Fruit fly (Drosophila melanogaster) whole organism, embryonic: ENCODE data around the gene car.
A peak's percentile ranks its signal among the peaks of the same experiment; 100 is the strongest.

Experiments used
- Adf1 ChIP-seq: fragments of 200-800 bp; sonication (Bioruptor generic); IDR thresholded peaks from 2 replicates; pipeline ENCODE4 v1.3.6; 2022; ENCODE audit warnings: missing biosample characterization, missing genetic modification characterization
- Aef1 ChIP-seq: fragments of 200-800 bp; sonication (Bioruptor generic); IDR thresholded peaks from 3 replicates; pipeline ENCODE4 v1.3.6; 2022; ENCODE audit warnings: missing biosample characterization, missing genetic modification characterization
- CG1024 ChIP-seq: fragments of 200-800 bp; sonication (Bioruptor generic); IDR thresholded peaks from 2 replicates; pipeline ENCODE4 v1.3.6; 2022; ENCODE audit warnings: missing biosample characterization, missing genetic modification characterization
- CG10431 ChIP-seq: fragments of 200-800 bp; sonication (Bioruptor generic); optimal IDR thresholded peaks from 3 replicates; lab custom pipeline; 2018; ENCODE audit warnings: missing biosample characterization, mild to moderate bottlenecking, missing genetic modification characterization
- CG10654 ChIP-seq: fragments of 200-800 bp; sonication (Bioruptor generic); optimal IDR thresholded peaks from 2 replicates; lab custom pipeline; 2016; ENCODE audit warnings: missing biosample characterization, missing genetic modification characterization
- CG11695 ChIP-seq: fragments of 200-800 bp; sonication (Bioruptor generic); IDR thresholded peaks from 3 replicates; pipeline ENCODE4 v1.3.6; 2022; ENCODE audit warnings: missing biosample characterization, missing genetic modification characterization
- CG13624 ChIP-seq: fragments of 200-800 bp; sonication (Bioruptor generic); optimal IDR thresholded peaks from 2 replicates; lab custom pipeline; 2016; ENCODE audit warnings: missing biosample characterization, missing genetic modification characterization
- CG14441 ChIP-seq: fragments of 200-800 bp; sonication (Bioruptor generic); IDR thresholded peaks from 2 replicates; pipeline ENCODE4 v1.3.6; 2022; ENCODE audit warnings: missing biosample characterization, missing genetic modification characterization
- CG15073 ChIP-seq: fragments of 200-800 bp; sonication (Bioruptor generic); optimal IDR thresholded peaks from 2 replicates; lab custom pipeline; 2016; ENCODE audit warnings: missing biosample characterization, missing genetic modification characterization
- CG15479 ChIP-seq: fragments of 200-800 bp; sonication (Bioruptor generic); optimal IDR thresholded peaks from 3 replicates; lab custom pipeline; 2019; ENCODE audit warnings: missing biosample characterization, mild to moderate bottlenecking, missing genetic modification characterization, moderate library complexity
- CG17912 ChIP-seq: fragments of 200-800 bp; sonication (Bioruptor generic); optimal IDR thresholded peaks from 2 replicates; lab custom pipeline; 2018; ENCODE audit warnings: missing biosample characterization, mild to moderate bottlenecking, missing genetic modification characterization
- CG18011 ChIP-seq: fragments of 200-800 bp; sonication (Bioruptor generic); optimal IDR thresholded peaks from 2 replicates; lab custom pipeline; 2017; ENCODE audit warnings: missing biosample characterization, missing genetic modification characterization, mild to moderate bottlenecking, moderate library complexity, missing genotype
- CG18476 ChIP-seq: fragments of 200-800 bp; sonication (Bioruptor generic); optimal IDR thresholded peaks from 2 replicates; lab custom pipeline; 2016; ENCODE audit warnings: missing biosample characterization, mild to moderate bottlenecking, missing genetic modification characterization
- CG2199 ChIP-seq: fragments of 200-800 bp; sonication (Bioruptor generic); IDR thresholded peaks from 3 replicates; pipeline ENCODE4 v1.3.6; 2022; ENCODE audit warnings: missing biosample characterization, missing genetic modification characterization
- CG2202 ChIP-seq: fragments of 200-800 bp; sonication (Bioruptor generic); optimal IDR thresholded peaks from 2 replicates; lab custom pipeline; 2018; ENCODE audit warnings: missing biosample characterization, mild to moderate bottlenecking, missing genetic modification characterization
- CG34224 ChIP-seq: fragments of 200-800 bp; sonication (Bioruptor generic); IDR thresholded peaks from 3 replicates; pipeline ENCODE4 v1.3.6; 2022; ENCODE audit warnings: missing biosample characterization, missing genetic modification characterization; ENCODE audit not compliant: partially characterized antibody
- CG34376 ChIP-seq: fragments of 200-800 bp; sonication (Bioruptor generic); optimal IDR thresholded peaks from 2 replicates; lab custom pipeline; 2018; ENCODE audit warnings: missing biosample characterization, mild to moderate bottlenecking, missing genetic modification characterization
- CG4360 ChIP-seq: fragments of 200-800 bp; sonication (Bioruptor generic); IDR thresholded peaks from 2 replicates; pipeline ENCODE4 v1.3.6; 2022; ENCODE audit warnings: missing biosample characterization, missing genetic modification characterization
- CG7372 ChIP-seq: fragments of 200-800 bp; sonication (Bioruptor generic); IDR thresholded peaks from 2 replicates; pipeline ENCODE4 v1.3.6; 2022; ENCODE audit warnings: missing biosample characterization, missing genetic modification characterization
- CG7556 ChIP-seq: fragments of 200-800 bp; sonication (Bioruptor generic); optimal IDR thresholded peaks from 2 replicates; lab custom pipeline; 2017; ENCODE audit warnings: missing biosample characterization, mild to moderate bottlenecking, missing genetic modification characterization
- CTCF ChIP-seq: fragments of 200-800 bp; sonication (Bioruptor generic); optimal IDR thresholded peaks from 2 replicates; lab custom pipeline; 2017; ENCODE audit warnings: missing biosample characterization, mild to moderate bottlenecking, missing genetic modification characterization, moderate library complexity
- D19B ChIP-seq: fragments of 200-800 bp; sonication (Bioruptor generic); optimal IDR thresholded peaks from 2 replicates; lab custom pipeline; 2017; ENCODE audit warnings: missing biosample characterization, mild to moderate bottlenecking, missing genetic modification characterization
- Dbx ChIP-seq: fragments of 200-800 bp; sonication (Bioruptor generic); IDR thresholded peaks from 3 replicates; pipeline ENCODE4 v1.3.6; 2022; ENCODE audit warnings: missing biosample characterization, missing genetic modification characterization
- H15 ChIP-seq: fragments of 200-800 bp; sonication (Bioruptor generic); IDR thresholded peaks from 3 replicates; pipeline ENCODE4 v1.3.6; 2022; ENCODE audit warnings: missing biosample characterization, missing genetic modification characterization
- Lhr ChIP-seq: fragments of 200-800 bp; sonication (Bioruptor generic); optimal IDR thresholded peaks from 3 replicates; lab custom pipeline; 2017; ENCODE audit warnings: mild to moderate bottlenecking, missing biosample characterization, missing genetic modification reagents, missing genetic modification characterization
- Oli ChIP-seq: fragments of 200-800 bp; sonication (Bioruptor generic); optimal IDR thresholded peaks from 2 replicates; lab custom pipeline; 2018; ENCODE audit warnings: missing biosample characterization, mild to moderate bottlenecking, missing genetic modification characterization, moderate library complexity
- Ravus ChIP-seq: fragments of 200-800 bp; sonication (Bioruptor generic); IDR thresholded peaks from 2 replicates; pipeline ENCODE4 v1.3.6; 2022; ENCODE audit warnings: missing biosample characterization, missing genetic modification characterization
- Sry-δ ChIP-seq: fragments of 200-800 bp; sonication (Bioruptor generic); optimal IDR thresholded peaks from 2 replicates; lab custom pipeline; 2016; ENCODE audit warnings: missing biosample characterization, missing genetic modification characterization
- TFAM ChIP-seq: fragments of 200-800 bp; sonication (Bioruptor generic); optimal IDR thresholded peaks from 2 replicates; lab custom pipeline; 2017; ENCODE audit warnings: missing biosample characterization, missing genetic modification characterization, inconsistent platforms
- Usf ChIP-seq: fragments of 200-800 bp; sonication (Bioruptor generic); optimal IDR thresholded peaks from 2 replicates; lab custom pipeline; 2017; ENCODE audit warnings: missing genotype, missing biosample characterization, missing genetic modification characterization
- ab ChIP-seq: fragments of 200-800 bp; sonication (Bioruptor generic); optimal IDR thresholded peaks from 2 replicates; lab custom pipeline; 2016; ENCODE audit warnings: missing biosample characterization, missing genetic modification characterization
- ac ChIP-seq: fragments of 200-800 bp; sonication (Bioruptor generic); optimal IDR thresholded peaks from 3 replicates; lab custom pipeline; 2017; ENCODE audit warnings: missing biosample characterization, mild to moderate bottlenecking, missing genetic modification characterization
- ara ChIP-seq: fragments of 200-800 bp; sonication (Bioruptor generic); IDR thresholded peaks from 2 replicates; pipeline ENCODE4 v1.3.6; 2022; ENCODE audit warnings: missing biosample characterization, missing genetic modification characterization
- crp ChIP-seq, 2 experiments: fragments of 200-800 bp; sonication (Bioruptor generic); optimal IDR thresholded peaks; 2 replicates in 1 of 2; 3 replicates in 1 of 2; lab custom pipeline; 2017; ENCODE audit warnings: missing biosample characterization in 2 of 2, missing genetic modification characterization in 2 of 2, mild to moderate bottlenecking in 1 of 2, moderate library complexity in 1 of 2
- fru ChIP-seq: fragments of >200 bp; optimal IDR thresholded peaks from 2 replicates; lab custom pipeline; 2017
- gcm ChIP-seq: fragments of 200-800 bp; sonication (Bioruptor generic); optimal IDR thresholded peaks from 2 replicates; lab custom pipeline; 2019; ENCODE audit warnings: missing biosample characterization, mild to moderate bottlenecking, missing genetic modification characterization, moderate library complexity
- gem ChIP-seq: fragments of 200-800 bp; sonication (Bioruptor generic); optimal IDR thresholded peaks from 2 replicates; lab custom pipeline; 2019; ENCODE audit warnings: missing biosample characterization, mild to moderate bottlenecking, missing genetic modification characterization, moderate library complexity
- gsb ChIP-seq: fragments of 200-800 bp; sonication (Bioruptor generic); IDR thresholded peaks from 2 replicates; pipeline ENCODE4 v1.3.6; 2022; ENCODE audit warnings: missing biosample characterization, missing genetic modification characterization
- hbn ChIP-seq: fragments of 200-800 bp; sonication (Bioruptor generic); IDR thresholded peaks from 2 replicates; pipeline ENCODE4 v1.3.6; 2022; ENCODE audit warnings: missing biosample characterization, missing genetic modification characterization; ENCODE audit not compliant: partially characterized antibody
- hth ChIP-seq: fragments of >200 bp; optimal IDR thresholded peaks from 2 replicates; lab custom pipeline; 2017; ENCODE audit warnings: inconsistent platforms
- jing ChIP-seq: fragments of 200-800 bp; sonication (Bioruptor generic); optimal IDR thresholded peaks from 2 replicates; lab custom pipeline; 2018; ENCODE audit warnings: missing biosample characterization, mild to moderate bottlenecking, missing genetic modification characterization
- jumu ChIP-seq: fragments of 200-800 bp; sonication (Bioruptor generic); optimal IDR thresholded peaks from 3 replicates; lab custom pipeline; 2016; ENCODE audit warnings: missing biosample characterization, missing genetic modification characterization
- lilli ChIP-seq: fragments of 200-800 bp; sonication (Bioruptor generic); optimal IDR thresholded peaks from 3 replicates; lab custom pipeline; 2016; ENCODE audit warnings: missing biosample characterization, missing genetic modification characterization
- nom ChIP-seq: fragments of 200-800 bp; sonication (Bioruptor generic); optimal IDR thresholded peaks from 2 replicates; lab custom pipeline; 2017; ENCODE audit warnings: missing biosample characterization, missing genetic modification characterization, mild to moderate bottlenecking, moderate library complexity, missing genetic modification reagents
- pan ChIP-seq, 4 experiments: fragments of >200 bp in 3 of 4; fragments of 200-800 bp in 1 of 4; sonication (Bioruptor generic) in 1 of 4; optimal IDR thresholded peaks in 3 of 4; IDR thresholded peaks in 1 of 4; 2 replicates each; pipeline versions ENCODE4 v1.3.6 to Lab custom; 2017 to 2022; ENCODE audit warnings: missing biosample characterization in 2 of 4, missing genetic modification characterization in 2 of 4, mixed read lengths in 1 of 4
- phol ChIP-seq: fragments of 200-800 bp; sonication (Bioruptor generic); optimal IDR thresholded peaks from 3 replicates; lab custom pipeline; 2018; ENCODE audit warnings: missing biosample characterization, mild to moderate bottlenecking, missing genetic modification characterization, moderate library complexity
- ranshi ChIP-seq: fragments of 200-800 bp; sonication (Bioruptor generic); IDR thresholded peaks from 2 replicates; pipeline ENCODE4 v1.3.6; 2022; ENCODE audit warnings: missing biosample characterization, missing genetic modification characterization
- sim ChIP-seq: fragments of 200-800 bp; sonication (Bioruptor generic); IDR thresholded peaks from 2 replicates; pipeline ENCODE4 v1.3.6; 2022; ENCODE audit warnings: missing biosample characterization, missing genetic modification characterization
- sisA ChIP-seq: fragments of 200-800 bp; sonication (Bioruptor generic); IDR thresholded peaks from 2 replicates; pipeline ENCODE4 v1.3.6; 2022; ENCODE audit warnings: missing biosample characterization, missing genetic modification characterization
- slbo ChIP-seq: fragments of 200-800 bp; sonication (Bioruptor generic); IDR thresholded peaks from 2 replicates; pipeline ENCODE4 v1.3.6; 2022; ENCODE audit warnings: missing biosample characterization, missing genetic modification characterization
- stwl ChIP-seq: fragments of 200-800 bp; sonication (Bioruptor generic); optimal IDR thresholded peaks from 3 replicates; lab custom pipeline; 2018; ENCODE audit warnings: missing biosample characterization, mild to moderate bottlenecking, missing genetic modification characterization, moderate library complexity
- tll ChIP-seq, 2 experiments: fragments of 200-800 bp in 1 of 2; fragments of >200 bp in 1 of 2; sonication (Bioruptor generic) in 1 of 2; optimal IDR thresholded peaks; 2 replicates each; lab custom pipeline; 2017 to 2019; ENCODE audit warnings: missing biosample characterization in 2 of 2, missing genetic modification characterization in 2 of 2, mild to moderate bottlenecking in 1 of 2, moderate library complexity in 1 of 2

car gene

DNA sequence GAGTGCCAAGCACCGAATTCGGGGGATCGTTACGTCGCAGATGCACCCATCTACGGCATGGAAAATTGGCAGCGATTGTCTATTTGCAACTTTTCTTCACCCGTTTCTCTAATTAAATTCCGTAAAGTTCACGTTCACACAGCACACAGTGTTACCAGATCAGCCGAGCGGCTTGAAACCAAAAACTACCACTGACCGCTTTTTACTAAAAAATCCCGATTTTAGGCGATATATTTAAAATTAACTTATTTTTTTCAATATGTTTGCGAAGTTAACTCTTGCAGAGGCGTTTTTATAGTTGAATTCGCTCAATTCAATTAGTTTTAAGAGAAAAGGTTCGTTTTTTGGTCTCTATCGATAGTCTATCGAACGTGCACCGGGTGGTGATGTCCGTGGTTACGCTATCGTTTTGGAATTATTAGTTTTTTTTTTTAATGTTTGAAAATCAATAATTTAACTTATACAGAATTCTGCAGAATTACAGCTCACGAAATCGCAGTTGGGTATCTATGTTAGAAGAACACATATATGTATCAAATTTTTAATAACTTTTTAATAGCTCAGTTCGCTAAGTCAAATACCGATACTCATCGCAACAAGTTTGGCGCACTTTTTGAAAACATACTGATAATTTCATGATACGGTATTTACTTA is 14.0 kb downstream of the car start, which contains the start of gene Tao:
Tao (minus strand) TSS at position 153 of the 654 bp plus-strand sequence.
- TF ChIP-seq CG17912 (GFP tag; lab: Kevin White, UChicago) (no peak), hbn (GFP tag; lab: Robert Waterston, UW) (peak; percentile 70), CTCF (no peak), ac (GFP tag; lab: Kevin White, UChicago) (no peak), Lhr (no peak), Aef1 (GFP tag; lab: Robert Waterston, UW) (no peak), jing (GFP tag; lab: Kevin White, UChicago) (no peak), slbo (no peak), CG7556 (no peak), CG11695 (GFP tag; lab: Robert Waterston, UW) (no peak), CG7372 (GFP tag; lab: Robert Waterston, UW) (no peak), Sry-δ (peak; percentile 80), gsb (GFP tag; lab: Robert Waterston, UW) (no peak), Ravus (no peak), stwl (tag; lab: Kevin White, UChicago) (no peak), CG18011 (GFP tag; lab: Kevin White, UChicago) (no peak), CG4360 (GFP tag; lab: Robert Waterston, UW) (no peak), hth (lab: Kevin White, UChicago) (no peak), CG1024 (GFP tag; lab: Robert Waterston, UW) (no peak), nom (GFP tag; lab: Kevin White, UChicago) (no peak), gcm (GFP tag; lab: Kevin White, UChicago) (no peak), CG2202 (tag; lab: Kevin White, UChicago) (no peak), CG34224 (GFP tag; lab: Robert Waterston, UW) (peak; percentile 82), ara (GFP tag; lab: Robert Waterston, UW) (no peak), CG14441 (GFP tag; lab: Robert Waterston, UW) (no peak), pan (optimal IDR thresholded peaks at IDR 0.05; lab: Kevin White, UChicago) (no peak), pan (GFP tag; optimal IDR thresholded peaks at IDR 0.05 in 1 of 2, IDR thresholded peaks at IDR 0.05 in 1 of 2) (no peak), fru (lab: Kevin White, UChicago) (no peak), jumu (GFP tag; lab: Kevin White, UChicago) (no peak), sisA (GFP tag; lab: Robert Waterston, UW) (no peak), Oli (tag; lab: Kevin White, UChicago) (no peak), gem (tag; lab: Kevin White, UChicago) (no peak), CG18476 (GFP tag; lab: Kevin White, UChicago) (peak; percentile 16), TFAM (GFP tag; lab: Kevin White, UChicago) (no peak), Adf1 (GFP tag; lab: Robert Waterston, UW) (no peak), CG10431 (GFP tag; lab: Kevin White, UChicago) (no peak), ab (no peak), Dbx (no peak), H15 (no peak), tll (GFP tag; optimal IDR thresholded peaks at IDR 0.05; lab: Kevin White, UChicago) (no peak), CG15073 (no peak), Usf (GFP tag; lab: Kevin White, UChicago) (no peak), D19B (GFP tag; lab: Kevin White, UChicago) (no peak), CG15479 (no peak), CG10654 (GFP tag; lab: Kevin White, UChicago) (no peak), crp (GFP tag; optimal IDR thresholded peaks at IDR 0.05; lab: Kevin White, UChicago) (no peak), phol (peak; percentile 44), sim (no peak), CG2199 (GFP tag; lab: Robert Waterston, UW) (no peak), CG13624 (GFP tag; lab: Kevin White, UChicago) (no peak), ranshi (GFP tag; lab: Robert Waterston, UW) (no peak), CG34376 (GFP tag; lab: Kevin White, UChicago) (no peak), lilli (GFP tag; lab: Kevin White, UChicago) (no peak)
